Worm (Caenorhabditis elegans) whole organism, L3 larva: ENCODE results near the gene C38C3.4.

Source experiments
- R02D3.7 ChIP-seq: fragments of 150-350 bp; optimal IDR thresholded peaks from 2 replicates; lab custom pipeline; 2014; ENCODE audit warnings: missing biosample characterization, missing genetic modification characterization
- ZK546.5 ChIP-seq: sonication (generic microtip); optimal IDR thresholded peaks from 2 replicates; lab custom pipeline; 2017; ENCODE audit warnings: missing biosample characterization, missing genetic modification characterization
- aly-2 ChIP-seq: fragments of 150-350 bp; optimal IDR thresholded peaks from 2 replicates; lab custom pipeline; 2014; ENCODE audit warnings: missing biosample characterization, missing genetic modification characterization
- ama-1 ChIP-seq: fragments of 150-350 bp; optimal IDR thresholded peaks from 2 replicates; lab custom pipeline; 2018
- ceh-16 ChIP-seq: sonication (generic microtip); optimal IDR thresholded peaks from 2 replicates; lab custom pipeline; 2017; ENCODE audit warnings: missing biosample characterization, missing genetic modification characterization
- ceh-28 ChIP-seq: fragments of 150-350 bp; optimal IDR thresholded peaks from 2 replicates; lab custom pipeline; 2014; ENCODE audit warnings: missing biosample characterization, missing genetic modification reagents, missing genetic modification characterization
- egl-27 ChIP-seq: sonication (generic microtip); optimal IDR thresholded peaks from 4 replicates; lab custom pipeline; 2017; ENCODE audit warnings: missing biosample characterization, missing genetic modification reagents, missing genetic modification characterization
- egl-5 ChIP-seq: fragments of 150-350 bp; optimal IDR thresholded peaks from 2 replicates; lab custom pipeline; 2017; ENCODE audit warnings: missing biosample characterization, missing genetic modification reagents, missing genetic modification characterization, inconsistent platforms
- elt-2 ChIP-seq: sonication (generic microtip); optimal IDR thresholded peaks from 2 replicates; lab custom pipeline; 2016; ENCODE audit warnings: missing genetic modification reagents, mild to moderate bottlenecking, missing genetic modification characterization, missing compliant biosample characterization
- fos-1 ChIP-seq: fragments of 150-350 bp; optimal IDR thresholded peaks from 2 replicates; lab custom pipeline; 2014; ENCODE audit warnings: missing biosample characterization, missing genetic modification characterization
- hmg-11 ChIP-seq: sonication (generic microtip); optimal IDR thresholded peaks from 2 replicates; lab custom pipeline; 2016; ENCODE audit warnings: missing genetic modification characterization, missing compliant biosample characterization
- lin-15B ChIP-seq: fragments of 150-350 bp; optimal IDR thresholded peaks from 2 replicates; lab custom pipeline; 2014; ENCODE audit warnings: missing biosample characterization, missing genetic modification characterization
- lin-39 ChIP-seq: fragments of 150-350 bp; optimal IDR thresholded peaks from 2 replicates; lab custom pipeline; 2018; ENCODE audit warnings: missing biosample characterization, missing genetic modification reagents, missing genetic modification characterization
- lsy-12 ChIP-seq: sonication (generic microtip); optimal IDR thresholded peaks from 2 replicates; lab custom pipeline; 2016; ENCODE audit warnings: mild to moderate bottlenecking, missing genetic modification characterization, missing compliant biosample characterization
- mdl-1 ChIP-seq: fragments of 150-350 bp; optimal IDR thresholded peaks from 2 replicates; lab custom pipeline; 2014; ENCODE audit warnings: missing biosample characterization, missing genetic modification characterization
- mml-1 ChIP-seq: fragments of 150-350 bp; sonication (generic microtip); optimal IDR thresholded peaks from 3 replicates; lab custom pipeline; 2014; ENCODE audit warnings: missing biosample characterization, missing genetic modification characterization
- nfya-1 ChIP-seq: sonication (generic microtip); optimal IDR thresholded peaks from 2 replicates; lab custom pipeline; 2017; ENCODE audit warnings: missing genetic modification characterization, mild to moderate bottlenecking, missing compliant biosample characterization, antibody characterized with exemption, moderate library complexity; ENCODE audit not compliant: insufficient read depth
- nhr-12 ChIP-seq: fragments of 150-350 bp; optimal IDR thresholded peaks from 2 replicates; lab custom pipeline; 2014; ENCODE audit warnings: missing biosample characterization, missing genetic modification characterization
- nhr-23 ChIP-seq: fragments of 150-350 bp; optimal IDR thresholded peaks from 2 replicates; lab custom pipeline; 2014; ENCODE audit warnings: missing biosample characterization, missing genetic modification reagents, missing genetic modification characterization
- nhr-237 ChIP-seq: fragments of 150-350 bp; optimal IDR thresholded peaks from 2 replicates; lab custom pipeline; 2014; ENCODE audit warnings: missing biosample characterization, missing genetic modification characterization
- nhr-25 ChIP-seq: sonication (generic microtip); optimal IDR thresholded peaks from 2 replicates; lab custom pipeline; 2017; ENCODE audit warnings: missing biosample characterization, missing genetic modification characterization
- nhr-28 ChIP-seq: fragments of 150-350 bp; optimal IDR thresholded peaks from 2 replicates; lab custom pipeline; 2014; ENCODE audit warnings: missing biosample characterization, missing genetic modification characterization
- nhr-43 ChIP-seq: sonication (generic microtip); optimal IDR thresholded peaks from 2 replicates; lab custom pipeline; 2016; ENCODE audit warnings: mild to moderate bottlenecking, missing genetic modification characterization, missing compliant biosample characterization; ENCODE audit not compliant: poor library complexity, severe bottlenecking
- nhr-67 ChIP-seq: fragments of 150-350 bp; optimal IDR thresholded peaks from 2 replicates; lab custom pipeline; 2014; ENCODE audit warnings: missing biosample characterization, missing genetic modification characterization
- nhr-76 ChIP-seq: fragments of 150-350 bp; sonication (generic microtip); optimal IDR thresholded peaks from 5 replicates; lab custom pipeline; 2014; ENCODE audit warnings: missing biosample characterization, missing genetic modification characterization
- pha-4 ChIP-seq: fragments of 150-350 bp; optimal IDR thresholded peaks from 2 replicates; lab custom pipeline; 2014; ENCODE audit warnings: missing biosample characterization, missing genetic modification reagents, missing genetic modification characterization
- pqm-1 ChIP-seq: fragments of 150-350 bp; optimal IDR thresholded peaks from 2 replicates; lab custom pipeline; 2017; ENCODE audit warnings: missing biosample characterization, missing genetic modification characterization, inconsistent platforms
- sea-2 ChIP-seq: fragments of 150-350 bp; sonication (generic microtip); optimal IDR thresholded peaks from 4 replicates; lab custom pipeline; 2014; ENCODE audit warnings: missing biosample characterization, missing genetic modification reagents, missing genetic modification characterization
- tbx-2 ChIP-seq: sonication (generic microtip); optimal IDR thresholded peaks from 2 replicates; lab custom pipeline; 2016; ENCODE audit warnings: mild to moderate bottlenecking, missing genetic modification characterization, missing compliant biosample characterization
- unc-62 ChIP-seq: fragments of 150-350 bp; sonication (generic microtip); optimal IDR thresholded peaks from 4 replicates; lab custom pipeline; 2014; ENCODE audit warnings: missing biosample characterization, missing genetic modification reagents, missing genetic modification characterization
- zag-1 ChIP-seq: fragments of 150-350 bp; optimal IDR thresholded peaks from 2 replicates; lab custom pipeline; 2014; ENCODE audit warnings: missing biosample characterization, missing genetic modification characterization
- ztf-11 ChIP-seq: fragments of 150-350 bp; optimal IDR thresholded peaks from 2 replicates; lab custom pipeline; 2014; ENCODE audit warnings: missing biosample characterization, missing genetic modification characterization
- ztf-4 ChIP-seq: fragments of 150-350 bp; optimal IDR thresholded peaks from 2 replicates; lab custom pipeline; 2014; ENCODE audit warnings: missing biosample characterization, missing genetic modification characterization

C38C3.4 gene

DNA sequence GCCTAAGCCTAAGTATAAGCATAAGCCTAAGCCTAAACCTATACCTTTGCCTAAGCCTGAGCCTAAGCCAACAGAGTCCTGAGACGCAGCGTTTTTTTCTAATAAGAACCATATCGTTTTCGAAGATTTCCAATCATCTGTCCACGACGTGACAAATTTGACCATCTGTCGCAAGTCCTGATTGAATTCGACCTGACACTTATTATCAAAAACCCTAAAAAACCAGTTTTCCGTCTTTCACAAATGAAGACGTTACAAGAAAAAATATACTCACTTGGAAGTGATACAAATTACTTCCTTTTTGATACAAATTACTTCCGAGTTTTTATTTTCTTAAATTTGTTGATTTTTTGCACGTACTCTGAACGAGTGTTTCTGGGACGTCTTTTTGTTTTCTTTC, 43.6 kb upstream of the C38C3.4 start:
- TF ChIP-seq R02D3.7 (no peak), nhr-23 (tag; lab: Kevin White, UChicago) (peak; percentile 40)

DNA sequence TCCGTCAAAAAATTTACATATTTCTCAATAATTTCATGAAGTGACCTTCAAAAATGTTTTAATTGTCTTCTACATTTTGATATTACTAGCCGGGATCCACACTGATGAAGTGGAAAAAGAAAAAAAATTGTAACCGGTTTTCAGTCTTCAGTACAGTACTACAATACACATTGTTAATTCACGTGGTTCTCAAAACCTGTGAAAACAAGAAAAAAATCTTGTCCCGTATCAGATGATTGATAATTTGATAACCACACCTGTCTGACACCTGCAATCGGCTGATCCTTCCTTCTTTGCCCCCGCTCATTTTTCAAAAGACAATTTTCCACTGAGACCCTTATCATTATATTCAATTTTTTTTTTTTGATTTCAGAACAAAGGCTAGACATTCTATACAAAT, 43.0 kb upstream of the C38C3.4 start, which contains the start of gene R09B5.11:
Gene R09B5.11 (plus strand): TSS at position 374 of the 400 bp plus-strand sequence.
- TF ChIP-seq nhr-12 (no peak), ztf-4 (tag; lab: Kevin White, UChicago) (no peak), nhr-23 (tag; lab: Kevin White, UChicago) (peak; percentile 12), nhr-43 (tag; lab: Kevin White, UChicago) (peak; percentile 62), ama-1 (lab: Kevin White, UChicago) (no peak), nhr-76 (tag; lab: Kevin White, UChicago) (no peak), zag-1 (tag; lab: Kevin White, UChicago) (no peak), lsy-12 (tag; lab: Kevin White, UChicago) (no peak), mml-1 (no peak), ceh-16 (tag; lab: Kevin White, UChicago) (no peak), tbx-2 (tag; lab: Kevin White, UChicago) (no peak), elt-2 (tag; lab: Kevin White, UChicago) (no peak)

DNA sequence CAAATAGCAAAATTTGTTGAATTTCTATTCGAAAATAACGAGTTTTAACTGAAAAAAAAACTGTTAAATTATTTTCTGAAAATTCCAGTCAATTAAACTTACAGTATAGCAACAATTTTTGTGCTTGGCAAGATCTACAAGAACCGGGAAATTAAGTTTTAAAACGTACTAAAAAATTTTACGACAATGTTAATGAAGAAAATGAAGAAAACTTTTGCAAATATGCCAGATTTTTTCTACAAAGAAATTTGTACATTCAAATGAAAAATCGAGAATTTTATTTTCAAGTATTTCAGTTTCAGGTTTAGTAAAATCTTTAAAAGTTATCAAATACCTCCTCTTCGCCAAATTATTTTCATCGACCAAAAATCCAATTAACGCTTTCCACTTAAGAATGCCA, 39.8 kb upstream of the C38C3.4 start, which contains the start of gene cnc-11:
Gene cnc-11 (plus strand): TSS at position 301 of the 400 bp plus-strand sequence.
- no peak for TF ChIP-seq elt-2 (tag; lab: Kevin White, UChicago)
- no peak for TF ChIP-seq ZK546.5 (tag; lab: Kevin White, UChicago)
- TF ChIP-seq ztf-11 (tag; lab: Kevin White, UChicago) = no peak
- no peak for TF ChIP-seq egl-5
- TF ChIP-seq mml-1 = no peak
- no peak for TF ChIP-seq nhr-25 (tag; lab: Kevin White, UChicago)
- no peak for TF ChIP-seq ceh-16 (tag; lab: Kevin White, UChicago)
- no peak for TF ChIP-seq lin-39 (tag; lab: Kevin White, UChicago)
- TF ChIP-seq pqm-1 (tag; lab: Kevin White, UChicago) = no peak
- no peak for TF ChIP-seq pha-4
- TF ChIP-seq nhr-12 = no peak
- TF ChIP-seq hmg-11 (tag; lab: Kevin White, UChicago) = no peak
- no peak for TF ChIP-seq aly-2

DNA sequence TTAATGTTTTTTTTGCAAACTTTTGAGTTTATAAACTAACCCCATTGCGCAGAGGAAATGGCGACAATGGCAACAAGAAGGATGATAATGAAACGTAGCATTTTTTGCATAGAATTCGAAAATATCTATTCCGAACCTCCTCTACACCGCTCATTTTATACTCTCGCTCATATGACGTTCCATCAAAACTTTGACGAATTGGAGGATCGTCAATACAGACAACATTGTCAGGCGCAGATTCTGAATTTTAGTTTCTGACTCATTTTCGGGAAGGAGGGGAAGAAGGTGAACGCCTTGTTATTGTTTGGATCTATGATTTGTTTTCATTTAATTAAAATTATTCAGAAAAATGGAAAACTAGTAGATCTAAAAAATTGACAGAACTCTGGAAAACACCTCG, 37.7 kb upstream of the C38C3.4 start, which contains the start of gene cnc-1:
Gene cnc-1 (minus strand): TSS at position 101 of the 400 bp plus-strand sequence.
- no peak for TF ChIP-seq lin-15B (tag; lab: Kevin White, UChicago)
- no peak for TF ChIP-seq nhr-67
- no peak for TF ChIP-seq nhr-28 (tag; lab: Kevin White, UChicago)
- TF ChIP-seq egl-27 (tag; lab: Kevin White, UChicago) = no peak
- TF ChIP-seq ceh-28 (tag; lab: Kevin White, UChicago) = no peak
- TF ChIP-seq unc-62 (GFP tag; lab: Kevin White, UChicago) = no peak
- no peak for TF ChIP-seq fos-1
- TF ChIP-seq egl-5 = no peak

DNA sequence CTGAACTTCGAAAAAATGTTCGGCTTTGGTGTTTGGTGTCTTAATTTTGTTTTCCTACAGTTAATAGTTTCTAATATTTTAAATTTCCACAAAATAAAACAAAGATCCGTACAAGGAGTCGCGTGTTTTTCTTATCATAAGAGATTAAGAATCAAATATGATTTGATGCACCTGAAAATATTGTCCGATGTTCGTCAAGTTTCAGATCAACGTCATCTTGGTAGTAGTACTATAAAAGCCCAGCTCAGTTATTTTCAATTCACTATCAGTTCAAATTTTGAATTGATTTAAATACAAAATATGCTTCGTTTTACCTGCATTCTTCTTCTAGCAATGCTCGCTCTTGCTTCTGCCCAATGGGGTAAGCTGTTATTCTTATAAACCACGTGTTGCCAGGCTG, 36.8 kb upstream of the C38C3.4 start, which contains the start of gene cnc-5:
Gene cnc-5 (plus strand): TSS at position 301 of the 400 bp plus-strand sequence.
- TF ChIP-seq aly-2 = no peak
- TF ChIP-seq nhr-237 = no peak
- TF ChIP-seq, all 47 proteins: peak for 0

DNA sequence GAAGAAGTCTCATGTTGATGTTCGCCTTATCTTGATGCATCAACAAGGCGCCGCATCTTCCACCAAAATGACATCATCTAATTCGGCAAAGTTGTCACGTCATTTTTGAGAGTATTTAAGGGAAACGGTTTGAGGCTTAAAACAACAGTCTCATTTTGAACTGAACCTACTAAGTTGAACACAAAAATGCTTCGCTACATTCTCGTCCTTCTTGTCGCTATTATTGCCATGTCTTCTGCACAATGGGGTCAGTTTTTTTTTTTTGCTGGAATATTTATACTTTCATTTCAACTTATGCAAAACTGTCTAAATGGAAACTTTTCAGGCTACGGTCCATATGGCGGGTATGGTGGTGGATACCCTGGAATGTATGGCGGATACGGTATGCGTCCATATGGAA, 34.8 kb upstream of the C38C3.4 start, which contains the start of gene cnc-4:
Gene cnc-4 (plus strand): TSS at position 117 of the 400 bp plus-strand sequence.
- TF ChIP-seq nhr-237 (no peak), lin-39 (tag; lab: Kevin White, UChicago) (no peak), ama-1 (lab: Kevin White, UChicago) (no peak), ceh-28 (tag; lab: Kevin White, UChicago) (no peak), sea-2 (no peak), mdl-1 (no peak)

DNA sequence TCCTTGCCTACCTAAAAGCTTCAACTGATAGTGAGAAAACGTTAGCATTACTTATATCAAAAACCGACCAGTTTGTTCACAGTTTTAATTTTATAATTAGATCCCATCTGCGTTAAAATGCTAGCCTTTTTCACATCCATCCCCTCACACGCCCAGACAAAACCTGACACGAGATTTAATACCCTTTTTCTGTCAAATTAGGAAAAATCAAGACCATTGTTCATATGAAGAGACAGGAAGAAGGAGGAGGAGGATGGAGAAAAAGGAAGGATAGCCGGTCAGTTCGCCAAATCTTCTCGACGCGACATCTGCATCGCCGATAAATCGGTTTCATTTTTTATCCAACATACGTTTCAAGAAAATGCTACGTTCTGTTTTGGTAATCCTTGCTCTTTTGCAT, 34.1 kb upstream of the C38C3.4 start, which contains the start of gene cnc-3:
Gene cnc-3 (plus strand): TSS at position 281 of the 400 bp plus-strand sequence.
- TF ChIP-seq nhr-25 (tag; lab: Kevin White, UChicago) (peak; percentile 41), nfya-1 (tag; lab: Kevin White, UChicago) (no peak), nhr-237 (no peak)
